Fruit fly (Drosophila melanogaster) whole organism, pupa: ENCODE measurements around the gene CG7300.

Source experiments
- CG10348 ChIP-seq: fragments of 200-800 bp; sonication (Bioruptor generic); IDR thresholded peaks from 2 replicates; pipeline ENCODE4 v1.3.6; 2022; ENCODE audit warnings: missing biosample characterization, missing genetic modification characterization
- CG12605 ChIP-seq: fragments of 200-800 bp; sonication (Bioruptor generic); IDR thresholded peaks from 2 replicates; pipeline ENCODE4 v1.3.6; 2022; ENCODE audit warnings: missing biosample characterization, missing genetic modification characterization
- CG13204 ChIP-seq: fragments of 200-800 bp; sonication (Bioruptor generic); optimal IDR thresholded peaks from 2 replicates; lab custom pipeline; 2018; ENCODE audit warnings: missing biosample characterization, mild to moderate bottlenecking, missing genetic modification characterization, moderate library complexity
- CG14655 ChIP-seq: fragments of 200-800 bp; sonication (Bioruptor generic); optimal IDR thresholded peaks from 3 replicates; lab custom pipeline; 2017; ENCODE audit warnings: mild to moderate bottlenecking, missing biosample characterization, missing genetic modification reagents, missing genetic modification characterization
- CG15710 ChIP-seq: fragments of 200-800 bp; sonication (Bioruptor generic); optimal IDR thresholded peaks from 2 replicates; lab custom pipeline; 2018; ENCODE audit warnings: missing biosample characterization, mild to moderate bottlenecking, missing genetic modification characterization, moderate library complexity
- CG17806 ChIP-seq: fragments of 200-800 bp; sonication (Bioruptor generic); optimal IDR thresholded peaks from 2 replicates; lab custom pipeline; 2018; ENCODE audit warnings: missing biosample characterization, mild to moderate bottlenecking, missing genetic modification characterization, moderate library complexity
- CG32121 ChIP-seq: fragments of 200-800 bp; sonication (Bioruptor generic); IDR thresholded peaks from 2 replicates; pipeline ENCODE4 v1.3.6; 2022; ENCODE audit warnings: missing biosample characterization, missing genetic modification characterization
- CG34367 ChIP-seq: fragments of 200-800 bp; sonication (Bioruptor generic); optimal IDR thresholded peaks from 2 replicates; lab custom pipeline; 2018; ENCODE audit warnings: missing biosample characterization, mild to moderate bottlenecking, missing genetic modification characterization
- CG4496 ChIP-seq: fragments of 200-800 bp; sonication (Bioruptor generic); IDR thresholded peaks from 3 replicates; pipeline ENCODE4 v1.3.6; 2022; ENCODE audit warnings: missing biosample characterization, missing genetic modification characterization
- CG8159 ChIP-seq: fragments of 200-800 bp; sonication (Bioruptor generic); optimal IDR thresholded peaks from 3 replicates; lab custom pipeline; 2018; ENCODE audit warnings: missing biosample characterization, mild to moderate bottlenecking, missing genetic modification characterization, moderate library complexity
- CG8301 ChIP-seq: fragments of 200-800 bp; sonication (Bioruptor generic); optimal IDR thresholded peaks from 2 replicates; lab custom pipeline; 2018; ENCODE audit warnings: missing biosample characterization, mild to moderate bottlenecking, missing genetic modification characterization
- CG9948 ChIP-seq: fragments of 200-800 bp; sonication (Bioruptor generic); optimal IDR thresholded peaks from 2 replicates; lab custom pipeline; 2018; ENCODE audit warnings: missing biosample characterization, mild to moderate bottlenecking, missing genetic modification characterization, moderate library complexity
- D1 ChIP-seq: fragments of 200-800 bp; sonication (Bioruptor generic); optimal IDR thresholded peaks from 2 replicates; lab custom pipeline; 2018; ENCODE audit warnings: missing biosample characterization, mild to moderate bottlenecking, missing genetic modification characterization, moderate library complexity
- EcR ChIP-seq: fragments of 200-800 bp; sonication (Bioruptor generic); optimal IDR thresholded peaks from 3 replicates; lab custom pipeline; 2019; ENCODE audit warnings: missing biosample characterization, missing genetic modification characterization, mild to moderate bottlenecking, moderate library complexity, missing genetic modification reagents
- Ets98B ChIP-seq: fragments of 200-800 bp; sonication (Bioruptor generic); IDR thresholded peaks from 2 replicates; pipeline ENCODE4 v1.3.6; 2022; ENCODE audit warnings: missing biosample characterization, missing genetic modification characterization
- Pif1A ChIP-seq: fragments of 200-800 bp; sonication (Bioruptor generic); optimal IDR thresholded peaks from 3 replicates; lab custom pipeline; 2016; ENCODE audit warnings: missing biosample characterization, missing genetic modification characterization
- Pif1B ChIP-seq: fragments of 200-800 bp; sonication (Bioruptor generic); optimal IDR thresholded peaks from 3 replicates; lab custom pipeline; 2016; ENCODE audit warnings: missing biosample characterization, missing genetic modification characterization
- Snoo ChIP-seq: fragments of 200-800 bp; sonication (Bioruptor generic); optimal IDR thresholded peaks from 3 replicates; lab custom pipeline; 2017; ENCODE audit warnings: missing biosample characterization, mild to moderate bottlenecking, missing genetic modification characterization, inconsistent platforms
- fd96Ca ChIP-seq: fragments of 200-800 bp; sonication (Bioruptor generic); IDR thresholded peaks from 3 replicates; pipeline ENCODE4 v1.3.6; 2022; ENCODE audit warnings: missing biosample characterization, missing genetic modification characterization
- gl ChIP-seq: fragments of 200-800 bp; sonication (Bioruptor generic); optimal IDR thresholded peaks from 2 replicates; lab custom pipeline; 2018; ENCODE audit warnings: missing biosample characterization, mild to moderate bottlenecking, missing genetic modification characterization
- rn ChIP-seq: fragments of 200-800 bp; sonication (Bioruptor generic); IDR thresholded peaks from 2 replicates; pipeline ENCODE4 v1.3.6; 2022; ENCODE audit warnings: missing biosample characterization, missing genetic modification characterization

Gene CG7300

DNA sequence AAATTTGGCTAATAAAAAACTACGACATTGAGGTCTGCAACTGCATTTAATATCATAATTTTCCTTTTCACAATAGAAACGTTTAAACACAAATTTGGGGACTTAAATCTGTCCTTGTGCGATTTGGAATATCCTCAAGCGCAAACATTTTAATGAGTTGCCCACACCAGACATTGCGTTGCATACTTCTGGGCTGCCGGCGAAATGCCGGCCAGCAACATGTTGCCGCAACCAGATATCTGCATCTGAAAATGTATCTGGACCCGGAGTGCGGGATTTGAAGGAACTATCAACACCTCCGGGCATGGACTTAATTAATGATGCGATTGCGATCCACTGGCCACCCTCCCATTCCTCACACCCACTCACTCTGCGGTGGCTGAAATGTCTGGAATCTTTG lies 43.3 kb downstream of the CG7300 start:
- no peak for TF ChIP-seq CG8301 (tag; lab: Kevin White, UChicago)
- TF ChIP-seq CG9948: no peak
- TF ChIP-seq Snoo (tag; lab: Kevin White, UChicago): no peak
- no peak for TF ChIP-seq Pif1A (GFP tag; lab: Kevin White, UChicago)
- no peak for TF ChIP-seq CG34367 (tag; lab: Kevin White, UChicago)
- TF ChIP-seq CG32121 (GFP tag; lab: Robert Waterston, UW): no peak
- TF ChIP-seq D1 (tag; lab: Kevin White, UChicago): no peak
- no peak for TF ChIP-seq CG8159 (tag; lab: Kevin White, UChicago)

DNA sequence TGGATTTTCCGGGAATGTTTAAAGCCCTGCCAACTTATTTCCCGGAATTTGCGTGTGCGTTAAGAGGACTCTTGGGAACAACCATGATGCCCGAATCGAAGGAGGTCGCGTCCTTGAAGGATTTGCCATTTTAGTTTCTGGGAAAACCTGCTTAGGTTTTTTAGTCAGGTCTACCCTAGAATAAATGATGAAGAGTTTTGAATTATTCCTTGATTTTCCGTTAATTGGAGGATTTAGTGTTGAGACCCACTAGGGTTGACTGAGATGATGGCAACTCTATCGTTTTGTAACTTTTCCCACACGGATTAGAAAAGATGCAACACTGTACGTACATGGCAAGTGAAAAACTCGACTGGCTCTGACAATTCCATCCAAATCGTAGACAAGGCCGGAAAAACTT lies 46.5 kb downstream of the CG7300 start, which contains the start of gene dbf:
dbf (plus strand) TSS at position 301 of the 400 bp plus-strand sequence.
- TF ChIP-seq CG14655 (GFP tag; lab: Kevin White, UChicago) (no peak), D1 (tag; lab: Kevin White, UChicago) (no peak), CG8159 (tag; lab: Kevin White, UChicago) (no peak), CG4496 (GFP tag; lab: Robert Waterston, UW) (no peak), CG12605 (GFP tag; lab: Robert Waterston, UW) (no peak), Snoo (tag; lab: Kevin White, UChicago) (no peak), gl (no peak), Pif1A (GFP tag; lab: Kevin White, UChicago) (no peak), CG9948 (no peak)
- TF ChIP-seq, all 21 proteins: peak for 0

DNA sequence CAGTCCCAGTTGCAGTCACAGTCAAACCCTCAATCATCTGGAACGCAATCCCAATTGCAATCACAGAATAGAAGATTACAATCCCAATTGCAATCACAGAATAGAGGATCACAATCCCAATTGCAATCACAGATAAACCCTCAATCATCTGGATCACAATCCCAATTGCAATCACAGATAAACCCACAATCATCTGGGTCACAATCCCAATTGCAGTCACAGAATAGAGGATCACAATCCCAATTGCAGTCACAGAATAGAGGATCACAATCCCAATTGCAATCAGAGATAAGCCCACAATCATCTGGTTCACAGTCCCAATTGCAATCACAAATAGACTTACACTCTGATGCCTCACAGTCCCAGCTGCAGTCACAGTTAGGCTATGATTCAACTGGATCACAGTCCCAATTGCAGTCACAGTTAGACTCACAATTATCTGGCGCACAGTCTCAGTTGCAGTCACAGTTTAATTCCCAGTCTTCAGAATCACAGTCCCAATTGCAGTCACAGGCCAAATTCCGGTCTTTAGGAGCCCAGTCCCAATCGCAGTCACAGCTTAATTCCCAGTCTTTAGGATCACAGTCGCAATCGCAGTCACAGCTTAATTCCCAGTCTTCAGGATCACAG lies 50.0 kb downstream of the CG7300 start:
- TF ChIP-seq EcR (no peak), CG14655 (GFP tag; lab: Kevin White, UChicago) (no peak), Snoo (tag; lab: Kevin White, UChicago) (no peak), CG17806 (tag; lab: Kevin White, UChicago) (no peak), gl (no peak), Pif1B (GFP tag; lab: Kevin White, UChicago) (no peak), CG32121 (GFP tag; lab: Robert Waterston, UW) (no peak), CG10348 (GFP tag; lab: Robert Waterston, UW) (no peak)

DNA sequence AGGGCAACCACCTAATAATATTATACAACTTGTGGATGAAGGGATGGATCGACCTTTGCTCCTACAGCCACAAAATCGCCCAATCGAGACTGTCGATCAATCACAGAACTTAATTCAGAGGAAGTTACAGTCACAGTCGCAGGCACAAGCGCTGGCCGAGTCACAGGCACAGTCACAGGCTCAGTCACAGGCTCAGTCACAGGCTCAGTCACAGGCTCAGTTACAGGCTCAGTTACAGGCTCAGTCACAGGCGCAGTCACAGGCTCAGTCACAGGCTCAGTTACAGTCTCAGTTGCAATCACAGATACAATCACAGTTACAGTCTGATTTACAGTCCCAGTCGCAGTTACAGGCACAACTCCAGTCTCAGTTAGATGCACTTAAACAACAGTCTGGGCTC lies 51.1 kb downstream of the CG7300 start:
- no peak for TF ChIP-seq Ets98B
- TF ChIP-seq CG32121 (GFP tag; lab: Robert Waterston, UW): no peak
- no peak for TF ChIP-seq CG17806 (tag; lab: Kevin White, UChicago)
- no peak for TF ChIP-seq gl
- TF ChIP-seq CG13204 (GFP tag; lab: Kevin White, UChicago): no peak
- TF ChIP-seq CG10348 (GFP tag; lab: Robert Waterston, UW): no peak
- TF ChIP-seq CG9948: no peak
- no peak for TF ChIP-seq Pif1B (GFP tag; lab: Kevin White, UChicago)
- no peak for TF ChIP-seq CG8159 (tag; lab: Kevin White, UChicago)
- TF ChIP-seq CG34367 (tag; lab: Kevin White, UChicago): no peak
- TF ChIP-seq CG15710 (tag; lab: Kevin White, UChicago): no peak
- TF ChIP-seq Snoo (tag; lab: Kevin White, UChicago): no peak
- no peak for TF ChIP-seq fd96Ca (GFP tag; lab: Robert Waterston, UW)
- no peak for TF ChIP-seq CG12605 (GFP tag; lab: Robert Waterston, UW)
- TF ChIP-seq D1 (tag; lab: Kevin White, UChicago): no peak
- TF ChIP-seq rn (GFP tag; lab: Robert Waterston, UW): no peak
- TF ChIP-seq CG14655 (GFP tag; lab: Kevin White, UChicago): no peak
- TF ChIP-seq CG4496 (GFP tag; lab: Robert Waterston, UW): no peak

DNA sequence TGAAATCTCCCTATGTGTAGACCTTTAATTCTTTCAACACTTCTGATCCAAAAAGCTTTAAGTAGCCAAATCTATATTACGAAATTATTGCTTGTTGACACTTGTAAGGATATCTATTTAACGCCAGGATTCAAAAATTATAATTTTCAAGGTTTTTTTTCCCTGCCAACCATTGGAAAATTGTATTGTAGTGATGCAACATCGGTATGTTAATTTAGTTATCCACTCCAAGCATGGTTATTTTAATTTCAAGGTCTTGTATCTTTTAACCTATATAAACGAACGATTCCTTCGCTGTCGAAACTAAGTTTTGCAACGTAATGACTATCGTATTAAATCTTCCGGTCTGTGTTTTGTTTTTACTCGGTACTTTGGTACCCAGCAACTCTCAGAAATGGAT lies 51.7 kb downstream of the CG7300 start, which contains the start of gene CG17097:
CG17097 (plus strand) TSS at position 301 of the 400 bp plus-strand sequence.
- TF ChIP-seq CG8159 (tag; lab: Kevin White, UChicago) (no peak), gl (no peak)
